Worm (Caenorhabditis elegans): ENCODE data around the gene btb-17.

ce11 chrII:3264704-3265103 is 30.5 kb upstream of the btb-17 start:
- TF ChIP-seq lsy-2 (tag; optimal IDR thresholded peaks at IDR 0.05) = no peak
- no peak for TF ChIP-seq lin-13 (GFP tag; optimal IDR thresholded peaks at IDR 0.05)
- no peak for TF ChIP-seq hpl-2 (GFP tag; optimal IDR thresholded peaks at IDR 0.05)
- no peak for TF ChIP-seq mep-1 (tag; optimal IDR thresholded peaks at IDR 0.05)
- no peak for TF ChIP-seq sptf-1 (tag; optimal IDR thresholded peaks at IDR 0.05)
- TF ChIP-seq mdl-1 (tag; optimal IDR thresholded peaks at IDR 0.05) = no peak
- TF ChIP-seq ama-1 (optimal IDR thresholded peaks at IDR 0.05) = no peak
- no peak for TF ChIP-seq snpc-4 (tag; optimal IDR thresholded peaks at IDR 0.05)
- no peak for TF ChIP-seq skn-1 (tag; optimal IDR thresholded peaks at IDR 0.05)
- TF ChIP-seq unc-130 (tag; optimal IDR thresholded peaks at IDR 0.05) = no peak

Data from whole organism, L1 larva.